Fruit fly (Drosophila melanogaster) S2 (cell line): ENCODE results near the gene CG6236.

Experiments
- CG8478 ChIP-seq: fragments of >200 bp; optimal IDR thresholded peaks from 2 replicates; lab custom pipeline; 2018
- CTCF ChIP-seq, 2 experiments: fragments of >200 bp; optimal IDR thresholded peaks; 2 replicates each; lab custom pipeline; 2018

DNA sequence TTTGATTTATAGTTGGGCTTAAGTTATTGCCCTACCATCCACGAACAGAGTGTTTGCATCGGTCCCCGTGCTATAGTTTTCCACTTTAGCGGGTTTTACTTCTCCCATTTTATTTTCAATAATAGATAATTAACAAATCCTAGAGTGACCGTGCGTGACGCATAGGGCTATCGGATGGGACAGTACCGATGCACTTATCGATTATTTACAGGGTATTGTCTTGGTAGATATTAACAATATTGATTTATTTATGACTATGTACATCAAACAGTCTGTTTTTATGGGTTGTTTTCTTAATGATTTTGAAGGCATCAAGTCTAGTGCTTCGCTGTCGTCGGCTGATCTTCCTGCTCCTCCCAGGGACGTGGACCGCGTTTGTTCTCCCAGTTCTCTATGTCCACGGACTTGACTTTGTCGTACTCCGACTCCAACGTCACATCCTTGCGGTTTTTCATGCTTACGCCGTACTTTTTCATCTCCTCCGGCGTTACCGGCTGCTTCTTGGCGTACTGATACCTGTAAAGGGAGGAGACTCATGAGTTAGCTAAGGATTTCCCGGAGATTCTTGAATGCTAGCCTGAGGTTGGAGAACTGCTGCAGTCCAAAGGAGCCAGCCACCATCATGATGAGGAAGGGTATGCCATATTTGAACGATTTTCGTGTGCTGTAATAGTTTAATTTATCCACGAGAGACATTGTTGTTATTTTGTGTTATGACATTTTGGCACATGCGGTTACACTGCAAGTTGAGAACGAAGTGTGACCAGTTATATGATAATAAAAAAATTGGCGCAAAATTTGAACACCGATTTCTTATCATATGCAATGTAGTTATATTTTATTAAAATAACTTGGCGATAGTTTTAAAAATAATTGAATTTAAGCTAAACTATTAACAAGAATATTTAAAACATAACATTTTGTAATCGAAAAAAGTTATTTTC lies 49.9 kb downstream of the CG6236 start, which contains the start of the genes MRG15 and Tm1:
- TF ChIP-seq CTCF (optimal IDR thresholded peaks at IDR 0.05; lab: Kevin White, UChicago) (no peak), CG8478 (lab: Kevin White, UChicago) (no peak)
